Worm (Caenorhabditis elegans) whole organism, L3 larva: ENCODE measurements around the gene lec-12.
"Not testable (repeated sequence)": the region's sequence is repeated elsewhere in the genome, so short reads cannot be mapped to it uniquely, and the experiment has no call there.

Source experiments
- fos-1 ChIP-seq: fragments of 150-350 bp; optimal IDR thresholded peaks from 2 replicates; lab custom pipeline; 2014; ENCODE audit warnings: missing biosample characterization, missing genetic modification characterization
- unc-62 ChIP-seq: fragments of 150-350 bp; sonication (generic microtip); optimal IDR thresholded peaks from 4 replicates; lab custom pipeline; 2014; ENCODE audit warnings: missing biosample characterization, missing genetic modification reagents, missing genetic modification characterization
- zag-1 ChIP-seq: fragments of 150-350 bp; optimal IDR thresholded peaks from 2 replicates; lab custom pipeline; 2014; ENCODE audit warnings: missing biosample characterization, missing genetic modification characterization

ce11 chrV:212687-213086, 8.5 kb downstream of the lec-12 start, which contains the start of gene DC2.5:
- TF ChIP-seq fos-1 (tag; lab: Kevin White, UChicago); zag-1 (tag; lab: Kevin White, UChicago); unc-62: not testable (repeated sequence)
